Worm (Caenorhabditis elegans): ENCODE measurements around the gene T02C12.5.

T02C12.5 gene

DNA sequence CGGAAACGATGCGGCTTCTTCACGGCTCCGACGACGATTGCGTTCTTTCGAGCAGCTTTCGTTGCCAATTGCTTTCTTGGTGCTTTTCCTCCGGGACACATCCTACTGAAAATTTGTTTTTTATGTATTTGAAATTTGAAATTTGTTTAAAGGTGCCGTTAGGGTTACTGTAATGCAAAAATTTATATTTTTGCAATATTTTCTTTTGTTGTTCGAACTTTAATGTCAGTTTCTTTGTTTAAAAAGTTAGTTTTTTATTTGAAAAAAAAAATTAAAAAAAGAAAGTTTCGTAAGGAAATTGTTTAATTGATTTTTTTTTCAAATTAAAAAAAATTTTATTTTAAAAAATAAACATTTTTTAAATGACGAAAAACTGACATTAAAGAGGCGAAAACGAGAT, 30.7 kb upstream of the T02C12.5 start, which contains the start of gene his-69:
his-69 (minus strand) TSS at position 101 of the 400 bp plus-strand sequence.
- TF ChIP-seq ttx-3 (tag; optimal IDR thresholded peaks at IDR 0.05) (no peak), ahr-1 (tag; optimal IDR thresholded peaks at IDR 0.05) (no peak), fax-1 (tag; optimal IDR thresholded peaks at IDR 0.05) (no peak), fkh-6 (tag; optimal IDR thresholded peaks at IDR 0.05) (no peak), hlh-30 (tag; optimal IDR thresholded peaks at IDR 0.05; ENCODE audit: insufficient read depth) (no peak), unc-42 (tag; optimal IDR thresholded peaks at IDR 0.05) (no peak), odd-2 (tag; optimal IDR thresholded peaks at IDR 0.05) (no peak), K02D7.2 (tag; optimal IDR thresholded peaks at IDR 0.05) (no peak), ceh-34 (tag; optimal IDR thresholded peaks at IDR 0.05) (no peak), hlh-6 (tag; optimal IDR thresholded peaks at IDR 0.05) (no peak), pqm-1 (tag; optimal IDR thresholded peaks at IDR 0.05) (no peak), ceh-9 (tag; optimal IDR thresholded peaks at IDR 0.05) (no peak), nhr-232 (tag; optimal IDR thresholded peaks at IDR 0.05) (no peak), pros-1 (tag; optimal IDR thresholded peaks at IDR 0.05) (no peak), pag-3 (tag; optimal IDR thresholded peaks at IDR 0.05; ENCODE audit: borderline replicate concordance) (no peak), tbx-2 (tag; optimal IDR thresholded peaks at IDR 0.05) (no peak), elt-4 (tag; optimal IDR thresholded peaks at IDR 0.05) (no peak)

DNA sequence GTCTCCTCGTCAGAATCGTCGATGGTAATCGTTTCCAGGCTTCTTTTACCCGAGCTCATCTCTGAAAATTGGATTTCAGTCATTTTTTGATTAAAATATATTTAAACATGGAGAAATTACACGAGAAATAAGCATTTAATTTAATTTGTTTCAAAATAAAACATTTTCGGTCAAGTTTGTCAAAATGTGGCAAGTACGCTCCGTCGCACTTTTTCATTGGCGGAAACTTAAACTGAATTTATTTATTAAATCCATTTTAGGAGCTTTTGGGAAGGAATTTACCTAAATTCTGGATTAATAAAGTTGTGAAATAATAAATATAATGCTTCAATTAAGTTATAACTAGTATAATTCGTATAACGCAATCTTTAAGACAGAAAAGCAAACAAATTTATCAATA, 29.9 kb upstream of the T02C12.5 start, which contains the start of gene rcq-5:
rcq-5 (minus strand) TSS at position 83 of the 400 bp plus-strand sequence.
- no peak for TF ChIP-seq pha-2 (tag; optimal IDR thresholded peaks at IDR 0.05)
- TF ChIP-seq unc-42 (tag; optimal IDR thresholded peaks at IDR 0.05): peak; percentile 78

DNA sequence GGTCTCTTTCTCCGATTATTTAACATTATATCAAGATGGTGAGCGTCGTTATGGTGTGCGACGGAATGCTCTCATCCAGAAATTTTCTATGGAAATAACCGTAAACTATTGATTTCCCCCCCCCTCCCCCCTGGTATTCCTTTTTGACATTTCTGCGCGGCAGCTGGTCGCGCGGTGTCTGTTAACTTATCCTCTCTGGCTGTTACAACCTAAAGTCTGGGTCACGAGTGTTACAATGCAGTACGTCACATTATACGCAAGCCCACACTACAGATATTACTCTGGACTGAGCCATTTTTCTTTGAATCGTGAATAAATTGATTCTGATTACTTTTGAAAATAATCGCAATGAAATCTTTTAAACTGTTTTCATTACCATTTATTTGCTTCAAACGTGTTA, 21.2 kb upstream of the T02C12.5 start:
- TF ChIP-seq nhr-11 (tag; optimal IDR thresholded peaks at IDR 0.05) (no peak), hlh-30 (tag; optimal IDR thresholded peaks at IDR 0.05; ENCODE audit: insufficient read depth) (peak; percentile 57), sdc-2 (tag; optimal IDR thresholded peaks at IDR 0.05) (no peak)

- TF ChIP-seq elt-2 (tag; optimal IDR thresholded peaks at IDR 0.05) (peak; percentile 80), npax-4 (tag; optimal IDR thresholded peaks at IDR 0.05) (no peak), eyg-1 (tag; optimal IDR thresholded peaks at IDR 0.05) (no peak), tbx-7 (tag; optimal IDR thresholded peaks at IDR 0.05) (no peak), che-1 (tag; optimal IDR thresholded peaks at IDR 0.05) (no peak), pros-1 (tag; optimal IDR thresholded peaks at IDR 0.05) (no peak), Y22D7AL.16 (tag; optimal IDR thresholded peaks at IDR 0.05) (no peak)
These were observed 11.8 kb upstream of the T02C12.5 start for ce11 chrIII:4039775-4040174.

ce11 chrIII:4037332-4037731, 9.4 kb upstream of the T02C12.5 start:
- TF ChIP-seq pros-1 (tag; optimal IDR thresholded peaks at IDR 0.05): peak; percentile 31
- TF ChIP-seq rnt-1 (tag; optimal IDR thresholded peaks at IDR 0.05): no peak
- no peak for TF ChIP-seq pha-2 (tag; optimal IDR thresholded peaks at IDR 0.05)
- no peak for TF ChIP-seq ceh-22 (tag; optimal IDR thresholded peaks at IDR 0.05)
- TF ChIP-seq ceh-30 (tag; optimal IDR thresholded peaks at IDR 0.05): no peak
- TF ChIP-seq tbx-2 (tag; optimal IDR thresholded peaks at IDR 0.05): peak; percentile 51
- no peak for TF ChIP-seq tbx-7 (tag; optimal IDR thresholded peaks at IDR 0.05)
- no peak for TF ChIP-seq ceh-45 (GFP tag; IDR thresholded peaks at IDR 0.05)
- TF ChIP-seq dve-1 (tag; optimal IDR thresholded peaks at IDR 0.05): no peak
- TF ChIP-seq ets-4 (tag; optimal IDR thresholded peaks at IDR 0.05): peak; percentile 3
- no peak for TF ChIP-seq pha-4 (tag; optimal IDR thresholded peaks at IDR 0.05)
- peak; percentile 22 for TF ChIP-seq ceh-19 (GFP tag; optimal IDR thresholded peaks at IDR 0.05)
- TF ChIP-seq hlh-6 (tag; optimal IDR thresholded peaks at IDR 0.05): no peak
- TF ChIP-seq nhr-11 (tag; optimal IDR thresholded peaks at IDR 0.05): no peak
- TF ChIP-seq ceh-31 (tag; optimal IDR thresholded peaks at IDR 0.05): peak; percentile 44
- no peak for TF ChIP-seq unc-55 (GFP tag; optimal IDR thresholded peaks at IDR 0.05)
- TF ChIP-seq ceh-14 (tag; optimal IDR thresholded peaks at IDR 0.05): peak; percentile 42
- no peak for TF ChIP-seq C38D4.7 (GFP tag; optimal IDR thresholded peaks at IDR 0.05)
- TF ChIP-seq K09A11.1 (tag; optimal IDR thresholded peaks at IDR 0.05; ENCODE audit: insufficient read depth): no peak
- TF ChIP-seq unc-86 (tag; optimal IDR thresholded peaks at IDR 0.05): no peak
- no peak for TF ChIP-seq Y22D7AL.16 (tag; optimal IDR thresholded peaks at IDR 0.05)
- TF ChIP-seq hlh-15 (tag; optimal IDR thresholded peaks at IDR 0.05): no peak
- TF ChIP-seq ref-2 (tag; optimal IDR thresholded peaks at IDR 0.05): peak; percentile 33
- no peak for TF ChIP-seq fax-1 (tag; optimal IDR thresholded peaks at IDR 0.05)
- TF ChIP-seq hlh-30 (tag; optimal IDR thresholded peaks at IDR 0.05; ENCODE audit: insufficient read depth): no peak
- no peak for TF ChIP-seq pax-1 (tag; optimal IDR thresholded peaks at IDR 0.05)
- no peak for TF ChIP-seq fkh-10 (GFP tag; optimal IDR thresholded peaks at IDR 0.05)
- no peak for TF ChIP-seq F13H6.1 (tag; optimal IDR thresholded peaks at IDR 0.05)

Data from whole organism, late embryonic.